Worm (Caenorhabditis elegans): ENCODE data around the gene str-173.

DNA sequence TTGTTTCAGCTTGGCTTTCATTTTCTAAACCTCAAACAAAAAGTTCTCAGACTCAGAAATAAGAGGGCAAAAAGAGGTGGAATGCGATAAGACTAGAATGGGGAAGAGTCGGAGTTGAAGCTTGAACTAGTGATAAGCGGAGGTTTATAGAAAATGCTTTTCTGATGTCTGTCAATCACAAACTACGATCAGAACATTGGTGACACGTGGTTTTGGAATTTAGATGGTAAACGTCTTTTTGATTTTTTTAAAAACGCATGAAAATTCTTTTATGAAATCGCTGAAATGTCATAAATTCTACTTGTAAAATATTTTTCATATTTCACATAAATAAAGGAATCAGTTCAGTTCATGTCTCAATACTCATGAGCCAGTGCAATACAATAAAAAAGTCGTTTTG, 40.5 kb upstream of the str-173 start, which contains the start of gene H06H21.8:
- TF ChIP-seq nhr-12 (tag; optimal IDR thresholded peaks at IDR 0.05), result no peak
- no peak for TF ChIP-seq nhr-76 (tag; optimal IDR thresholded peaks at IDR 0.05)
- no peak for TF ChIP-seq mab-5 (tag; optimal IDR thresholded peaks at IDR 0.05)
- no peak for TF ChIP-seq ceh-39 (tag; optimal IDR thresholded peaks at IDR 0.05)
- TF ChIP-seq pha-4 (tag; optimal IDR thresholded peaks at IDR 0.05), result no peak
- TF ChIP-seq unc-39 (tag; optimal IDR thresholded peaks at IDR 0.05), result no peak
- no peak for TF ChIP-seq mep-1 (tag; optimal IDR thresholded peaks at IDR 0.05)
- no peak for TF ChIP-seq snpc-4 (tag; optimal IDR thresholded peaks at IDR 0.05)
